Fruit fly (Drosophila melanogaster): ENCODE results near the gene Ddr.
A peak's percentile ranks its signal among the peaks of the same experiment; 100 is the strongest.

The Ddr gene

dm6 chr2L:6356686-6357362 lies 103.9 kb downstream of the Ddr start:
- no peak for TF ChIP-seq noc (tag; optimal IDR thresholded peaks at IDR 0.05)

dm6 chr2L:6358218-6358617 lies 105.3 kb downstream of the Ddr start, which contains the start of gene CG9500:
Gene CG9500 (minus strand): TSS chr2L:6358318.
- TF ChIP-seq noc (tag; optimal IDR thresholded peaks at IDR 0.05) = no peak

dm6 chr2L:6360059-6360458 lies 107.1 kb downstream of the Ddr start:
- no peak for TF ChIP-seq noc (tag; optimal IDR thresholded peaks at IDR 0.05)

- no peak for TF ChIP-seq noc (tag; optimal IDR thresholded peaks at IDR 0.05)
Observed at dm6 chr2L:6366924-6367323, 114.0 kb downstream of the Ddr start.

DNA sequence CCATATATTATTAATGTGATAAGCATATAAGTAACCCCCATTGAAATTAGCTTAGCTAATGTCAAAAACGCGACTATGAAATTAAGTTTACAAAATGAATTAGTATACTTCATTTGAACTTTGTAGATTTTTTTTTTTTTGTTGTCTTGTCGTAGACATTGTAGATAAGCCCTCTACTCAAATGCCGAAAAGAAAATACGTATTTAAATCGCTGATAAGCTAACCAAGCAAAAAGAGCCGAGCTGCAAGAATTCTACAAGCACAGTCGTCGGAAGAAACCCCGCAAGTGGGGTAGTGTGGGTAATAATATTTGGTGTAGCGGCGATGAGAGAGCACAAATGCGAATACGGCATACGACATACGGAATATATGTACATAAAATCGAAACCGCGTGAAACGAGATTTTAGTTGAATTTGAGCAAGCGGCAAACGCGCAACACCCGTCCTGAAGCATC lies 114.6 kb downstream of the Ddr start, which contains the start of gene Nepl4:
Gene Nepl4 (plus strand): TSS at position 405 of the 455 bp plus-strand sequence.
- TF ChIP-seq noc (tag; optimal IDR thresholded peaks at IDR 0.05) = peak; percentile 82

dm6 chr2L:6369286-6369685 lies 116.4 kb downstream of the Ddr start:
- no peak for TF ChIP-seq noc (tag; optimal IDR thresholded peaks at IDR 0.05)

DNA sequence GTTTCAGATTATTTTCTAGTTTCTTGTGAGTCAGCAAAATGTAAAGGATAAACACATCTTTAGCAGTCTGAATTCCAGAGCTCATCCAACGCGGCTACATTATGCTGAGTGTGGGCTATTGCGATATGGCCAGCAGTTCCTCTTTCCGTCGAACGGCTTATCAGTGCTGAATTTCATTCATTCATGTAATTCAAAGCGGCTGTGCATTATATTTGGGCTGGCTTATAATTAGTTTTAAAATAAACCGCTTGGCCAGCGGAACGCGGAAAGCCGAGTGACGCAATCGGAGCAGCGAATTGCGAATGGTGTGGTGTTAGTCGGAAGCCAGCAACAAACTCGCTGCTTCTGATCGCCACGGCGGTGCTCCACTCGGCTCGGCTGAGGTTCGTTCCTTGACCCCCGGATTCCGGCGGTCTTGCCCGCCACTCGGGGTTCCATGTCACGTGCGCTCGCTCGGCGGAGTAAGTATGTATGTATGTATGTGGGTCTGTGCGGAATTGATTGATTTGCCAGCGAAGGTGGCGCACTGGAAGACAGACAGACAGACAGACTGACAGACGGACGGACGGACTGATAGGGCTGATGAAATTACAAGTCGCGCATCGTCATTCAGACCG lies 118.2 kb downstream of the Ddr start:
- no peak for TF ChIP-seq noc (tag; optimal IDR thresholded peaks at IDR 0.05)

DNA sequence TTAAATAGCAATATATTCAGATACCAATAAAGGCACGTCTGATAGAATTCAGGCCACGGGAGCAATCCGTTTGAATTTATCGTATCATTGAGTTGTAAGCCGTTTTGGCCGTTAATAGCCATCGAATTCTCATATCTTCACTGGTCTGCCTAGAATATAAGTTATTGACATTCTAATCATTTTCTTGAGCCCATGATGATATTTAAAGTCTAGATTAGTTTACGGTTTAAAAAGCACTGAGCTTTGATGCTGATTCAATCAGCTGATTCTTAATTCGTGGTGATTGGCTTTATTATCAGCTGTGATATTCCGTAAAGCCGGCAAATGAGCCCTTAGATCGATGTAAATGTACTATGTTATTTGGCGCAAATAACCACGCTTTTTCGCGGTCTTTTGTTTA lies 119.2 kb downstream of the Ddr start, which contains the start of gene slam:
Gene slam (plus strand): TSS at position 301 of the 400 bp plus-strand sequence.
- no peak for TF ChIP-seq noc (tag; optimal IDR thresholded peaks at IDR 0.05)

All from whole organism, larva.